Worm (Caenorhabditis elegans) whole organism, young adult: ENCODE data around the gene his-62.
A peak's percentile ranks its signal among the peaks of the same experiment; 100 is the strongest.

Experiments
- B0019.2 ChIP-seq: fragments of 200-800 bp; sonication (Bioruptor generic); conservative IDR thresholded peaks from 2 replicates; pipeline ENCODE4 v1.3.6; 2022; ENCODE audit warnings: missing genetic modification reagents, missing genetic modification characterization, missing compliant biosample characterization
- B0035.1 ChIP-seq: sonication (generic microtip); optimal IDR thresholded peaks from 2 replicates; lab custom pipeline; 2016; ENCODE audit warnings: missing genetic modification characterization, mild to moderate bottlenecking, missing compliant biosample characterization, missing genotype, missing genetic modification reagents
- B0261.1 ChIP-seq: sonication (generic microtip); optimal IDR thresholded peaks from 2 replicates; lab custom pipeline; 2016; ENCODE audit warnings: mild to moderate bottlenecking, missing genetic modification characterization, moderate library complexity, missing compliant biosample characterization
- B0336.3 ChIP-seq: fragments of 200-800 bp; sonication (Bioruptor generic); IDR thresholded peaks from 2 replicates; pipeline ENCODE4 v1.3.6; 2022; ENCODE audit warnings: missing genetic modification characterization, missing compliant biosample characterization
- D2030.7 ChIP-seq: fragments of 200-800 bp; sonication (Bioruptor generic); IDR thresholded peaks from 2 replicates; pipeline ENCODE4 v1.3.6; 2022; ENCODE audit warnings: missing genetic modification reagents, missing genetic modification characterization, missing compliant biosample characterization
- F10E7.11 ChIP-seq: sonication (generic microtip); optimal IDR thresholded peaks from 2 replicates; lab custom pipeline; 2017; ENCODE audit warnings: mild to moderate bottlenecking, missing genetic modification characterization, moderate library complexity, missing compliant biosample characterization
- F22D6.2 ChIP-seq: sonication (generic microtip); optimal IDR thresholded peaks from 2 replicates; lab custom pipeline; 2016; ENCODE audit warnings: mild to moderate bottlenecking, missing genetic modification characterization, missing compliant biosample characterization
- F37B4.10 ChIP-seq: fragments of 200-800 bp; sonication (Bioruptor generic); IDR thresholded peaks from 2 replicates; pipeline ENCODE4 v1.3.6; 2022; ENCODE audit warnings: missing genetic modification characterization, missing compliant biosample characterization
- Y67H2A.10 ChIP-seq: fragments of 200-800 bp; sonication (Bioruptor generic); conservative IDR thresholded peaks from 2 replicates; pipeline ENCODE4 v1.3.6; 2022; ENCODE audit warnings: missing genetic modification reagents, missing genetic modification characterization, missing compliant biosample characterization
- Y95B8A.8 ChIP-seq: fragments of 200-800 bp; sonication (Bioruptor generic); IDR thresholded peaks from 2 replicates; pipeline ENCODE4 v1.3.6; 2022; ENCODE audit warnings: missing genetic modification reagents, missing genetic modification characterization, missing compliant biosample characterization
- ZK185.1 ChIP-seq: sonication (generic microtip); optimal IDR thresholded peaks from 2 replicates; lab custom pipeline; 2016; ENCODE audit warnings: mild to moderate bottlenecking, missing genetic modification characterization, missing compliant biosample characterization; ENCODE audit not compliant: poor library complexity, severe bottlenecking
- ama-1 ChIP-seq, 3 experiments: fragments of 150-350 bp in 1 of 3; sonication (generic microtip) in 2 of 3; optimal IDR thresholded peaks; 2 replicates each; lab custom pipeline; 2014 to 2018; ENCODE audit warnings: missing biosample characterization in 2 of 3, missing genetic modification characterization in 2 of 3, missing genetic modification reagents in 2 of 3
- aptf-3 ChIP-seq: fragments of 200-800 bp; sonication (Bioruptor generic); IDR thresholded peaks from 2 replicates; pipeline ENCODE4 v1.3.6; 2022; ENCODE audit warnings: missing genetic modification characterization, missing compliant biosample characterization
- athp-1 ChIP-seq: sonication (generic microtip); optimal IDR thresholded peaks from 2 replicates; lab custom pipeline; 2017; ENCODE audit warnings: mild to moderate bottlenecking, missing genetic modification characterization, missing compliant biosample characterization
- bed-2 ChIP-seq: fragments of 200-800 bp; sonication (Bioruptor generic); IDR thresholded peaks from 2 replicates; pipeline ENCODE4 v1.3.6; 2022; ENCODE audit warnings: missing genetic modification reagents, missing genetic modification characterization, missing compliant biosample characterization
- ccch-3 ChIP-seq: fragments of 200-800 bp; sonication (Bioruptor generic); optimal IDR thresholded peaks from 2 replicates; lab custom pipeline; 2018; ENCODE audit warnings: mild to moderate bottlenecking, missing genetic modification characterization, missing compliant biosample characterization
- cebp-1 ChIP-seq, 2 experiments: fragments of 200-800 bp in 1 of 2; sonication (Bioruptor generic) in 1 of 2; sonication (generic microtip) in 1 of 2; IDR thresholded peaks in 1 of 2; optimal IDR thresholded peaks in 1 of 2; 2 replicates each; pipeline versions ENCODE4 v1.3.6 to Lab custom; 2017 to 2022; ENCODE audit warnings: missing compliant biosample characterization in 2 of 2, missing genetic modification characterization in 2 of 2, mild to moderate bottlenecking in 1 of 2, missing genetic modification reagents in 1 of 2, moderate library complexity in 1 of 2
- cebp-2 ChIP-seq: fragments of 200-800 bp; sonication (Bioruptor generic); IDR thresholded peaks from 2 replicates; pipeline ENCODE4 v1.3.6; 2022; ENCODE audit warnings: missing genetic modification characterization, missing compliant biosample characterization
- ceh-100 ChIP-seq: fragments of 200-800 bp; sonication (Bioruptor generic); IDR thresholded peaks from 2 replicates; pipeline ENCODE4 v1.3.6; 2022; ENCODE audit warnings: missing genetic modification reagents, missing genetic modification characterization, missing compliant biosample characterization
- ceh-27 ChIP-seq: fragments of 200-800 bp; sonication (Bioruptor generic); optimal IDR thresholded peaks from 2 replicates; lab custom pipeline; 2018; ENCODE audit warnings: mild to moderate bottlenecking, missing genetic modification characterization, moderate library complexity, missing compliant biosample characterization
- ceh-40 ChIP-seq: fragments of 200-800 bp; sonication (Bioruptor generic); IDR thresholded peaks from 2 replicates; pipeline ENCODE4 v1.3.6; 2022; ENCODE audit warnings: missing genetic modification characterization, missing compliant biosample characterization
- dpff-1 ChIP-seq: sonication (generic microtip); optimal IDR thresholded peaks from 2 replicates; lab custom pipeline; 2017; ENCODE audit warnings: mild to moderate bottlenecking, missing genetic modification characterization, missing compliant biosample characterization
- dpl-1 ChIP-seq: fragments of 150-350 bp; optimal IDR thresholded peaks from 2 replicates; lab custom pipeline; 2014; ENCODE audit warnings: missing biosample characterization, missing genetic modification reagents, missing genetic modification characterization
- efl-1 ChIP-seq: fragments of 150-350 bp; optimal IDR thresholded peaks from 2 replicates; lab custom pipeline; 2014; ENCODE audit warnings: missing biosample characterization, missing genetic modification reagents, missing genetic modification characterization
- egl-44 ChIP-seq: fragments of 200-800 bp; sonication (Bioruptor generic); IDR thresholded peaks from 2 replicates; pipeline ENCODE4 v1.3.6; 2022; ENCODE audit warnings: missing genetic modification reagents, missing genetic modification characterization, missing compliant biosample characterization
- fkh-3 ChIP-seq: sonication (generic microtip); optimal IDR thresholded peaks from 2 replicates; lab custom pipeline; 2016; ENCODE audit warnings: mild to moderate bottlenecking, missing genetic modification characterization, missing compliant biosample characterization
- him-1 ChIP-seq: sonication (generic microtip); optimal IDR thresholded peaks from 2 replicates; lab custom pipeline; 2016; ENCODE audit warnings: missing genotype, missing genetic modification reagents, missing genetic modification characterization, missing compliant biosample characterization
- hlh-12 ChIP-seq: sonication (generic microtip); optimal IDR thresholded peaks from 2 replicates; lab custom pipeline; 2016; ENCODE audit warnings: missing genetic modification characterization, missing compliant biosample characterization
- hlh-26 ChIP-seq: fragments of 200-800 bp; sonication (Bioruptor generic); conservative IDR thresholded peaks from 2 replicates; pipeline ENCODE4 v1.3.6; 2022; ENCODE audit warnings: missing genetic modification reagents, missing genetic modification characterization, missing compliant biosample characterization
- hmg-20 ChIP-seq: fragments of 200-800 bp; sonication (Bioruptor generic); IDR thresholded peaks from 2 replicates; pipeline ENCODE4 v1.3.6; 2022; ENCODE audit warnings: missing genetic modification reagents, missing genetic modification characterization, missing compliant biosample characterization
- let-526 ChIP-seq: fragments of 200-800 bp; sonication (Bioruptor generic); IDR thresholded peaks from 2 replicates; pipeline ENCODE4 v1.3.6; 2022; ENCODE audit warnings: missing genetic modification reagents, missing genetic modification characterization, missing compliant biosample characterization
- lin-54 ChIP-seq: fragments of 200-800 bp; sonication (Bioruptor generic); optimal IDR thresholded peaks from 2 replicates; lab custom pipeline; 2018; ENCODE audit warnings: mild to moderate bottlenecking, missing genetic modification characterization, missing compliant biosample characterization
- mel-28 ChIP-seq: sonication (generic microtip); optimal IDR thresholded peaks from 2 replicates; lab custom pipeline; 2016; ENCODE audit warnings: borderline replicate concordance, mild to moderate bottlenecking, missing genetic modification characterization, missing compliant biosample characterization
- nfya-1 ChIP-seq: sonication (generic microtip); optimal IDR thresholded peaks from 2 replicates; lab custom pipeline; 2017; ENCODE audit warnings: antibody characterized with exemption, missing compliant biosample characterization, missing genetic modification characterization, borderline replicate concordance; ENCODE audit not compliant: insufficient read depth
- nhr-179 ChIP-seq: sonication (generic microtip); optimal IDR thresholded peaks from 2 replicates; lab custom pipeline; 2016; ENCODE audit warnings: mild to moderate bottlenecking, missing genetic modification characterization, missing compliant biosample characterization
- nhr-90 ChIP-seq: sonication (generic microtip); optimal IDR thresholded peaks from 2 replicates; lab custom pipeline; 2016; ENCODE audit warnings: missing genotype, mild to moderate bottlenecking, missing genetic modification characterization, missing compliant biosample characterization
- rcor-1 ChIP-seq: fragments of 200-800 bp; sonication (Bioruptor generic); IDR thresholded peaks from 2 replicates; pipeline ENCODE4 v1.3.6; 2022; ENCODE audit warnings: missing genetic modification reagents, missing genetic modification characterization, missing compliant biosample characterization
- sdz-38 ChIP-seq: sonication (generic microtip); optimal IDR thresholded peaks from 2 replicates; lab custom pipeline; 2016; ENCODE audit warnings: missing genotype, missing genetic modification characterization, missing compliant biosample characterization
- snpc-1.1 ChIP-seq: sonication (generic microtip); optimal IDR thresholded peaks from 2 replicates; lab custom pipeline; 2017; ENCODE audit warnings: missing genetic modification characterization, mild to moderate bottlenecking, missing compliant biosample characterization, antibody characterized with exemption, moderate library complexity, missing genotype, missing genetic modification reagents; ENCODE audit not compliant: insufficient read depth
- snpc-1.3 ChIP-seq: sonication (generic microtip); optimal IDR thresholded peaks from 2 replicates; lab custom pipeline; 2017; ENCODE audit warnings: missing genetic modification characterization, mild to moderate bottlenecking, missing compliant biosample characterization, antibody characterized with exemption, moderate library complexity, missing genotype, missing genetic modification reagents; ENCODE audit not compliant: insufficient read depth
- somi-1 ChIP-seq: fragments of 200-800 bp; sonication (Bioruptor generic); optimal IDR thresholded peaks from 2 replicates; lab custom pipeline; 2018; ENCODE audit warnings: mild to moderate bottlenecking, missing genetic modification characterization, missing compliant biosample characterization
- tbp1 ChIP-seq: fragments of 200-800 bp; sonication (Bioruptor generic); optimal IDR thresholded peaks from 2 replicates; lab custom pipeline; 2018; ENCODE audit warnings: mild to moderate bottlenecking, missing genetic modification characterization, missing compliant biosample characterization
- tbx-9 ChIP-seq: sonication (generic microtip); optimal IDR thresholded peaks from 2 replicates; lab custom pipeline; 2016; ENCODE audit warnings: borderline replicate concordance, missing genetic modification characterization, inconsistent platforms, missing compliant biosample characterization
- unc-62 ChIP-seq: fragments of 150-350 bp; optimal IDR thresholded peaks from 2 replicates; lab custom pipeline; 2014; ENCODE audit warnings: missing biosample characterization, missing genetic modification reagents, missing genetic modification characterization
- xnd-1 ChIP-seq: sonication (generic microtip); optimal IDR thresholded peaks from 2 replicates; lab custom pipeline; 2016; ENCODE audit warnings: missing genotype, missing genetic modification reagents, missing genetic modification characterization, missing compliant biosample characterization
- zfh-2 ChIP-seq: fragments of 200-800 bp; sonication (Bioruptor generic); conservative IDR thresholded peaks from 2 replicates; pipeline ENCODE4 v1.3.6; 2022; ENCODE audit warnings: missing genetic modification reagents, missing genetic modification characterization, missing compliant biosample characterization
- ztf-22 ChIP-seq: fragments of 200-800 bp; sonication (Bioruptor generic); optimal IDR thresholded peaks from 2 replicates; lab custom pipeline; 2018; ENCODE audit warnings: mild to moderate bottlenecking, missing genetic modification characterization, moderate library complexity, missing compliant biosample characterization

The his-62 gene

DNA sequence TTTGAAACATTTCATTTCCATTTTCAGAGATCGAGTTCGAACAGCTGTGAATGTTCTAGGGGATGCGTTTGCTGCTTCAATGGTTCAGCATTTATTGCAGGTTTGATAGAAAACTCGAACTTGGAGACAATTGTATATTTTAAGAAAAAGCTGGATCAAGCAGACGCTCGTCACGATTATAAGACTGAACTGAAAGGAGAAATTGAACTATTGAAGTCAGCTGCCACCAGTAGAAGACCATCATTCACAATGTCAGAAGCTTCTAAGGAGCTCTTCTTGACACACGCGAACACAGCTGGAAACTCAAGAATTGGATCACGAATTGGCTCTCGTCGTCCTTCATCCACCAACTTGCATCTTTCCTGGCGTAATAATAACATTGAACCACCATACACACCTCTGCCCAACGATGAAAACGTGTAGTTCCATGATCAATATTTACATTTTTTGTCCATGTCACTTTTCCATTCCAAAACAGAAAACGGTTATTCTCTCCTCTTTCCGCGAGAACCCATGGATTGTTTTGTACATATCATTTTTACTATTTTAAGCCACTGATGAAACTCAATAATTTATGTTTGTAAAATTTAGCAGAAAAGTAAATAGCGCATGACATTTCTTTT, 19.6 kb downstream of the his-62 start:
- peak; percentile 73 for TF ChIP-seq Y95B8A.8 (GFP tag; lab: Robert Waterston, UW)
- TF ChIP-seq nhr-90 (tag; lab: Kevin White, UChicago): peak; percentile 38
- no peak for TF ChIP-seq somi-1 (GFP tag; lab: Kevin White, UChicago)
- no peak for TF ChIP-seq tbx-9 (tag; lab: Kevin White, UChicago)
- TF ChIP-seq ZK185.1 (tag; lab: Kevin White, UChicago): peak; percentile 67
- no peak for TF ChIP-seq mel-28 (tag; lab: Kevin White, UChicago)
- no peak for TF ChIP-seq zfh-2 (GFP tag; lab: Robert Waterston, UW)
- TF ChIP-seq dpff-1: no peak
- no peak for TF ChIP-seq ceh-100 (GFP tag; lab: Robert Waterston, UW)
- TF ChIP-seq hlh-12 (tag; lab: Kevin White, UChicago): no peak
- TF ChIP-seq egl-44: no peak
- TF ChIP-seq snpc-1.1 (tag; lab: Kevin White, UChicago): no peak
- TF ChIP-seq hlh-26 (GFP tag; lab: Robert Waterston, UW): no peak
- no peak for TF ChIP-seq aptf-3 (GFP tag; lab: Robert Waterston, UW)
- TF ChIP-seq bed-2 (GFP tag; lab: Robert Waterston, UW): no peak
- TF ChIP-seq F22D6.2: no peak
- TF ChIP-seq hmg-20 (GFP tag; lab: Robert Waterston, UW): no peak
- TF ChIP-seq Y67H2A.10: no peak
- TF ChIP-seq him-1 (tag; lab: Kevin White, UChicago): peak; percentile 3
- TF ChIP-seq dpl-1 (GFP tag; lab: Kevin White, UChicago): no peak
- TF ChIP-seq B0261.1: no peak
- TF ChIP-seq athp-1 (tag; lab: Kevin White, UChicago): peak; percentile 52
- TF ChIP-seq tbp1 (GFP tag; lab: Kevin White, UChicago): peak; percentile 39
- peak; percentile 49 for TF ChIP-seq lin-54 (GFP tag; lab: Kevin White, UChicago)
- TF ChIP-seq rcor-1 (GFP tag; lab: Robert Waterston, UW): peak; percentile 24
- TF ChIP-seq ccch-3 (GFP tag; lab: Kevin White, UChicago): no peak
- TF ChIP-seq F10E7.11 (tag; lab: Kevin White, UChicago): peak; percentile 36
- no peak for TF ChIP-seq ceh-27
- peak; percentile 70 for TF ChIP-seq ztf-22 (GFP tag; lab: Kevin White, UChicago)
- TF ChIP-seq cebp-2 (GFP tag; lab: Robert Waterston, UW): peak; percentile 79; the same call in 1 of the 2 replicates
- no peak for TF ChIP-seq efl-1
- TF ChIP-seq B0336.3: peak; percentile 86
- TF ChIP-seq snpc-1.3: peak; percentile 78
- no peak for TF ChIP-seq sdz-38 (tag; lab: Kevin White, UChicago)
- TF ChIP-seq let-526: peak; percentile 19; the same call in 1 of the 2 replicates
- peak; percentile 10 for TF ChIP-seq B0035.1 (tag; lab: Kevin White, UChicago)
- no peak for TF ChIP-seq F37B4.10
- no peak for TF ChIP-seq unc-62 (GFP tag; lab: Kevin White, UChicago)
- no peak for TF ChIP-seq cebp-1 (GFP tag; IDR thresholded peaks at IDR 0.05; lab: Robert Waterston, UW)
- peak; percentile 65 for TF ChIP-seq cebp-1 (tag; optimal IDR thresholded peaks at IDR 0.05; lab: Kevin White, UChicago)
- TF ChIP-seq D2030.7: peak; percentile 34; the same call in 1 of the 2 replicates
- no peak for TF ChIP-seq fkh-3 (tag; lab: Kevin White, UChicago)
- TF ChIP-seq ceh-40: no peak
- TF ChIP-seq ama-1 (optimal IDR thresholded peaks at IDR 0.05; lab: Kevin White, UChicago): peak; percentile 93
- peak; percentile 54 to 70 for TF ChIP-seq ama-1 (GFP tag; optimal IDR thresholded peaks at IDR 0.05; lab: Kevin White, UChicago)
- TF ChIP-seq nfya-1: no peak
- no peak for TF ChIP-seq B0019.2 (GFP tag; lab: Robert Waterston, UW)
- no peak for TF ChIP-seq nhr-179 (tag; lab: Kevin White, UChicago)
- TF ChIP-seq xnd-1 (tag; lab: Kevin White, UChicago): no peak
